Worm (Caenorhabditis elegans): ENCODE results near the gene math-15.

math-15 gene

DNA sequence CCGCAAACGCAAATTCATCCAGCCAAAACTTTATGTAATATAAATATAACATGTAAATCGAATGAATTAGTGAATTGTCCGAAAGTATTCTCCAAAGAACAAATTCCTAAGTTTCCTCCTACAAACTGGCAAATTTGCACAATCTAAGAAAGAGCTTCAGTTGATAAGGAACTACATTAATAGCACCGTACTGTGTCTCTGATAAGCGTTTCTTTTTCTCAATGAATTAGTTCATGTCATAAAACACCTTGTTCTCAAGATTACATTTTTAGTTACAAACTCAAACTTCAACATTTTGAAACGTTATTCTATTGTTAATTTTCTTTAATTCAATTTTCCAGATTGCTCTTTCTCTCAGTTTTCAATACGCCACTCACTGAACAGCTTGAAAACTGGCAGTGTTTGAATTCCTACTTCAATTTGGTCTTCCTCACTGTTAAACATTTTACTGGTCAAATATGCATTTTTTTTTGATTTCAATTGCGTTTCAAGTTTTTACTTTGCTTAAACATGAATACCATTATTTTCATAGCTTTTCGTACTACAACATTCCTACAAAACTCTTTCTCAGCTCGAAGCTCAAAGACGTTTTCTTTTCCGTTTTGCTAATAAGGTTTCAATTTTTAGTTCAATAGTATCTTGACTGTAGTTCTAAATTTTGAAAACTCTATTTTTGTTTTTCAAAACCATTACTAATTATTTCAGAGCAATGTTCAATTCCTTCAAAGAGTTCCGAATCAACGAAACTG lies at the start of gene math-15:
TSS of gene math-15 (plus strand) at position 699 of the 749 bp plus-strand sequence.
- no peak for TF ChIP-seq hlh-11 (tag; optimal IDR thresholded peaks at IDR 0.05)
- TF ChIP-seq nhr-28 (tag; optimal IDR thresholded peaks at IDR 0.05), result peak; percentile 53
- peak; percentile 72 for TF ChIP-seq pqm-1 (tag; optimal IDR thresholded peaks at IDR 0.05)

DNA sequence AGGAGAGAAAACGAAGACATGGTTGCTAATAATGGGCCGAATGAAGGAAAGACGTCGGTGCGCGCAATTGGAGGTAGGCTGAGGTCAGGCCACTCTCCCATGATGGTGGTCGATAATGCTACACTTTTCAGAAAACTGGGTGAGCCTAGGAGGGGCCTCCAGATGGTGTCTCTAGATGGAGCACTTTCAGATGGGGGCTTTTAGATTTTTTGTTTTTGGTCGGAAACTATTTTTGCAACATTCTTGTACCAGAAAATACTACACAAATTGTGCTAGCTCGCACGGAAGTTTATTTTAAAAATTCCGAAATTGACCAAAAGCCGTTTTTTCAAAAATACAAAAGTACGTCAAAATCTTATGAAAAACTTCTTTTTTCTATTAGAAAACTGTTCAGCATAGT lies 47.9 kb upstream of the math-15 start, which contains the start of gene fbxb-10:
TSS of gene fbxb-10 (minus strand) at position 101 of the 400 bp plus-strand sequence.
- TF ChIP-seq arid-1 (GFP tag; conservative IDR thresholded peaks at IDR 0.05), result 0 out of 2 replicates have a peak, but pooled peaks have one; percentile 9
- no peak for TF ChIP-seq F37D6.2 (tag; optimal IDR thresholded peaks at IDR 0.05)
- no peak for TF ChIP-seq nhr-11 (tag; optimal IDR thresholded peaks at IDR 0.05)
- no peak for TF ChIP-seq hlh-11 (tag; optimal IDR thresholded peaks at IDR 0.05)
- TF ChIP-seq ztf-7 (tag; optimal IDR thresholded peaks at IDR 0.05), result no peak

DNA sequence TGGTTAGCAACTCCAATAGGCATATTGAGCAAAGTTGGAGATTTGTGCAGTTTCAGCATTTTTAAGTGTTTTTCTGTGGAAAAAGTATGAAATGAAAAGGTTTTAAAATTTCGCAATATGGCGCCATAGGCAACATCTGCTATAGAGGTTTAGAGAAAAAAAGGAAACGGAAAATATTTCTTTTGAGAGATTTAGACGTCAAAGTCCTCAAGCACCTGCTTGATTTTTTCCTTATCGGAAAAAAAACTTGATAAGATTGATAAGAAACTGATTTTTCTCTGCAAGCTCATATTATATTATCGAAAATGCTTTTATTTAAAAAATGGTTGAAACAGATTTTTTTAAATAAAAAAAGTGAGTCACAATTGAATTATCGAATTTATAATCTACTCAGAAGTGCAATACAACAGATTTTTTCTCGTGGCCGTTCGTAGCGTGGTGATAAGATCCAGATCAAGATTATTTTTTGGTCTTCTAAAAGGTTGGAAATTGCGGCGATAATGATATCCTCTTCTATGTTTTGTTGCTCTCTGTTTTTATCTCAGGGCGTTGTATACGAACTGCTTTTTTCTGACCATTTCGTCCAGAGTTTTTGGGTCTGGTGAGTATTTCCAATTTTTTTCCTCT lies 46.1 kb upstream of the math-15 start, which contains the start of gene fbxc-19:
TSS of gene fbxc-19 (plus strand) at position 536 of the 627 bp plus-strand sequence.
- TF ChIP-seq zfp-3 (GFP tag; conservative IDR thresholded peaks at IDR 0.05), result no peak
- no peak for TF ChIP-seq Y105C5A.15 (GFP tag; IDR thresholded peaks at IDR 0.05)
- TF ChIP-seq nhr-77 (tag; optimal IDR thresholded peaks at IDR 0.05), result peak; percentile 86
- TF ChIP-seq aha-1 (tag), result peak; percentile 78
- TF ChIP-seq ztf-7 (tag; optimal IDR thresholded peaks at IDR 0.05), result peak; percentile 90
- TF ChIP-seq dpl-1 (GFP tag; optimal IDR thresholded peaks at IDR 0.05), result peak; percentile 27
- peak; percentile 90 for TF ChIP-seq dmd-6 (GFP tag; IDR thresholded peaks at IDR 0.05)
- TF ChIP-seq lim-7 (GFP tag; IDR thresholded peaks at IDR 0.05), result no peak
- no peak for TF ChIP-seq ctbp-1 (GFP tag; IDR thresholded peaks at IDR 0.05)
- peak; percentile 47 for TF ChIP-seq mes-2 (tag; optimal IDR thresholded peaks at IDR 0.05; ENCODE audit: poor library complexity, severe bottlenecking)
- TF ChIP-seq nhr-48 (tag; optimal IDR thresholded peaks at IDR 0.05), result peak; percentile 31
- TF ChIP-seq dve-1 (tag; optimal IDR thresholded peaks at IDR 0.05; ENCODE audit: insufficient read depth), result peak; percentile 84
- peak; percentile 14 for TF ChIP-seq mxl-3 (GFP tag; optimal IDR thresholded peaks at IDR 0.05)
- TF ChIP-seq F10B5.3 (tag; optimal IDR thresholded peaks at IDR 0.05), result no peak
- TF ChIP-seq tra-1 (GFP tag; IDR thresholded peaks at IDR 0.05), result peak; percentile 92
- peak; percentile 87 for TF ChIP-seq pqm-1 (tag; optimal IDR thresholded peaks at IDR 0.05)
- TF ChIP-seq jun-1 (tag; optimal IDR thresholded peaks at IDR 0.05), result peak; percentile 40
- peak in 1 of 2 experiments; percentile 59 for TF ChIP-seq mdl-1 (tag; optimal IDR thresholded peaks at IDR 0.05)
- peak; percentile 83 for TF ChIP-seq nhr-28 (tag; optimal IDR thresholded peaks at IDR 0.05)
- TF ChIP-seq madf-5 (GFP tag; IDR thresholded peaks at IDR 0.05), result no peak
- peak; percentile 87 for TF ChIP-seq php-3 (GFP tag; IDR thresholded peaks at IDR 0.05)
- peak; percentile 50 for TF ChIP-seq nhr-102 (tag; optimal IDR thresholded peaks at IDR 0.05)
- TF ChIP-seq daf-16 (GFP tag; optimal IDR thresholded peaks at IDR 0.05), result no peak
- TF ChIP-seq daf-16 (tag; optimal IDR thresholded peaks at IDR 0.05), result peak; percentile 92
- TF ChIP-seq zip-2 (tag; optimal IDR thresholded peaks at IDR 0.05), result peak; percentile 99
- TF ChIP-seq duxl-1 (tag; optimal IDR thresholded peaks at IDR 0.05; ENCODE audit: poor library complexity), result peak; percentile 97
- TF ChIP-seq lin-1 (GFP tag; IDR thresholded peaks at IDR 0.05), result peak; percentile 44; the same call in 1 of the 2 replicates
- TF ChIP-seq lin-39 (tag; optimal IDR thresholded peaks at IDR 0.05), result no peak
- TF ChIP-seq nhr-6 (tag; optimal IDR thresholded peaks at IDR 0.05), result peak; percentile 72
- TF ChIP-seq nhr-76 (tag; optimal IDR thresholded peaks at IDR 0.05), result no peak
- TF ChIP-seq F37D6.2 (tag; optimal IDR thresholded peaks at IDR 0.05), result no peak
- TF ChIP-seq snpc-4 (tag; optimal IDR thresholded peaks at IDR 0.05), result no peak
- TF ChIP-seq hlh-30 (tag; optimal IDR thresholded peaks at IDR 0.05; ENCODE audit: insufficient read depth), result peak; percentile 69
- TF ChIP-seq hlh-11 (tag; optimal IDR thresholded peaks at IDR 0.05), result peak; percentile 95
